Worm (Caenorhabditis elegans) whole organism, L3 larva: ENCODE results near the gene Y66D12A.24.

Experiments
- R02D3.7 ChIP-seq: fragments of 150-350 bp; optimal IDR thresholded peaks from 2 replicates; lab custom pipeline; 2014; ENCODE audit warnings: missing biosample characterization, missing genetic modification characterization
- daf-12 ChIP-seq: fragments of 150-350 bp; optimal IDR thresholded peaks from 2 replicates; lab custom pipeline; 2014; ENCODE audit warnings: missing biosample characterization, missing genetic modification reagents, missing genetic modification characterization
- elt-2 ChIP-seq: sonication (generic microtip); optimal IDR thresholded peaks from 2 replicates; lab custom pipeline; 2016; ENCODE audit warnings: missing genetic modification reagents, mild to moderate bottlenecking, missing genetic modification characterization, missing compliant biosample characterization
- elt-3 ChIP-seq, 3 experiments: fragments of 150-350 bp in 1 of 3; sonication (generic microtip) in 2 of 3; optimal IDR thresholded peaks; 2 replicates in 2 of 3; 4 replicates in 1 of 3; lab custom pipeline; 2014 to 2017; ENCODE audit warnings: missing biosample characterization in 3 of 3, missing genetic modification characterization in 3 of 3
- lin-39 ChIP-seq: fragments of 150-350 bp; optimal IDR thresholded peaks from 2 replicates; lab custom pipeline; 2018; ENCODE audit warnings: missing biosample characterization, missing genetic modification reagents, missing genetic modification characterization
- mdl-1 ChIP-seq: fragments of 150-350 bp; optimal IDR thresholded peaks from 2 replicates; lab custom pipeline; 2014; ENCODE audit warnings: missing biosample characterization, missing genetic modification characterization
- nhr-12 ChIP-seq: fragments of 150-350 bp; optimal IDR thresholded peaks from 2 replicates; lab custom pipeline; 2014; ENCODE audit warnings: missing biosample characterization, missing genetic modification characterization
- nhr-23 ChIP-seq: fragments of 150-350 bp; optimal IDR thresholded peaks from 2 replicates; lab custom pipeline; 2014; ENCODE audit warnings: missing biosample characterization, missing genetic modification reagents, missing genetic modification characterization
- nhr-76 ChIP-seq: fragments of 150-350 bp; sonication (generic microtip); optimal IDR thresholded peaks from 5 replicates; lab custom pipeline; 2014; ENCODE audit warnings: missing biosample characterization, missing genetic modification characterization
- pha-4 ChIP-seq: fragments of 150-350 bp; optimal IDR thresholded peaks from 2 replicates; lab custom pipeline; 2014; ENCODE audit warnings: missing biosample characterization, missing genetic modification reagents, missing genetic modification characterization
- skn-1 ChIP-seq: fragments of 150-350 bp; optimal IDR thresholded peaks from 2 replicates; lab custom pipeline; 2014; ENCODE audit warnings: missing biosample characterization, missing genetic modification characterization
- tbx-2 ChIP-seq: sonication (generic microtip); optimal IDR thresholded peaks from 2 replicates; lab custom pipeline; 2016; ENCODE audit warnings: mild to moderate bottlenecking, missing genetic modification characterization, missing compliant biosample characterization

DNA sequence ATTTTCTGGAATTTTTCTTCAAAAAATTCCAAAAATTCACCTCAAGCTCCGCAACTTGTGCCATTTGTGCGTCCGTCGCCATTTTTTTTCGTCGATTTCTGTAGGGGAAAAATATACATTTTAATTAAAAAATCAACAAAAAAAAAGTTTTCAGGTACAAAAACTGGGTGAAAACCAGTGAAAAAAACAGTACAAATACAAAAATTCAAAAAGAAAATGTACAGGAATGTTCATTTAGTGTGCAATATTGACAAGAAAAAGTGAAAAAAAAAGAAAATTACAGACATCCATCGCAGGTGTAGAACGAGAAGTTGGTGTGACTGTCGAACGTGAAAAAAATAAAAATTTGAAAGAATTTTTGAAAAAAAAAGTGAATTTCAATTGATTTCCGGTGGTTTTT lies 6.1 kb downstream of the Y66D12A.24 start, which contains the start of gene tin-10:
- no peak for TF ChIP-seq tbx-2 (tag; lab: Kevin White, UChicago)
- TF ChIP-seq daf-12 (tag; lab: Kevin White, UChicago): no peak
- TF ChIP-seq elt-3 (tag; optimal IDR thresholded peaks at IDR 0.05; lab: Kevin White, UChicago): no peak
- TF ChIP-seq R02D3.7 (tag; lab: Kevin White, UChicago): no peak
- no peak for TF ChIP-seq pha-4
- TF ChIP-seq elt-2 (tag; lab: Kevin White, UChicago): no peak
- TF ChIP-seq lin-39: no peak
- no peak for TF ChIP-seq mdl-1 (tag; lab: Kevin White, UChicago)
- no peak for TF ChIP-seq nhr-12 (tag; lab: Kevin White, UChicago)
- no peak for TF ChIP-seq nhr-23 (tag; lab: Kevin White, UChicago)
- TF ChIP-seq skn-1 (tag; lab: Kevin White, UChicago): no peak
- TF ChIP-seq nhr-76 (tag; lab: Kevin White, UChicago): no peak
